Worm (Caenorhabditis elegans): ENCODE measurements around the gene oac-8.

DNA sequence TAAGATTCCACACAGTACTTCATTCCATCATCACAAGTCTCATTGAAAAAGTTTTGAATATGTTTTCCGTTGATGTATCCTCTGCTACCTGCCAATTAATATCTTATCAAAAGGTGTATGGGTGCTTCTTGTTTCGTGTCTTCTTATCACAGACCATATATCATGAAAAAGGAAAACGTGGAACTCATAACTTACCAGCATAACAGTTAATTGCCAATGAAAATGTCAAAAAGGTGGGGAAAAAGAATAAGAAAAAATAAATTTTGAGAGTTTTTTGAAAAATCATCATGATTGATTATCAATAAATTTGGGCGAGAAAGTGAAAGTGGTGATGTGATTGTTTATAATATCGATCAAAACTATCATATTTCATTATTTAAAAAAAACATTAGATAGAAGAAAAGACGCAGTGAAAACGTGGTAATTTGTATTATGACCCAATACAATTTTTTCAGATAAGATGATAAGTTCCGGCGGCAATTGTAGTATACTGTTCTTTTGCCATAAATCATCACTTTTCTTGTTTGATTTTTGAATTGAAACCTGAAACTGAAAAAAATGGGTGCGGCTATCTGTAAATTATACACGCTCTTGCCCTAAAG lies 46.7 kb downstream of the oac-8 start, which contains the start of gene F56C4.4:
- TF ChIP-seq egl-27 (tag; optimal IDR thresholded peaks at IDR 0.05): no peak
- no peak for TF ChIP-seq pqm-1 (tag; optimal IDR thresholded peaks at IDR 0.05)
- TF ChIP-seq unc-130 (tag; optimal IDR thresholded peaks at IDR 0.05): no peak
- no peak for TF ChIP-seq unc-62 (GFP tag; optimal IDR thresholded peaks at IDR 0.05)
- no peak for TF ChIP-seq C16A3.4 (tag; optimal IDR thresholded peaks at IDR 0.05)
- TF ChIP-seq sox-4 (tag; optimal IDR thresholded peaks at IDR 0.05): no peak
- no peak for TF ChIP-seq nhr-28 (tag; optimal IDR thresholded peaks at IDR 0.05)
- no peak for TF ChIP-seq ama-1 (optimal IDR thresholded peaks at IDR 0.05)
- no peak for TF ChIP-seq nhr-77 (tag; optimal IDR thresholded peaks at IDR 0.05)
